Fruit fly (Drosophila melanogaster): ENCODE results near the gene Tango10.

Gene Tango10

DNA sequence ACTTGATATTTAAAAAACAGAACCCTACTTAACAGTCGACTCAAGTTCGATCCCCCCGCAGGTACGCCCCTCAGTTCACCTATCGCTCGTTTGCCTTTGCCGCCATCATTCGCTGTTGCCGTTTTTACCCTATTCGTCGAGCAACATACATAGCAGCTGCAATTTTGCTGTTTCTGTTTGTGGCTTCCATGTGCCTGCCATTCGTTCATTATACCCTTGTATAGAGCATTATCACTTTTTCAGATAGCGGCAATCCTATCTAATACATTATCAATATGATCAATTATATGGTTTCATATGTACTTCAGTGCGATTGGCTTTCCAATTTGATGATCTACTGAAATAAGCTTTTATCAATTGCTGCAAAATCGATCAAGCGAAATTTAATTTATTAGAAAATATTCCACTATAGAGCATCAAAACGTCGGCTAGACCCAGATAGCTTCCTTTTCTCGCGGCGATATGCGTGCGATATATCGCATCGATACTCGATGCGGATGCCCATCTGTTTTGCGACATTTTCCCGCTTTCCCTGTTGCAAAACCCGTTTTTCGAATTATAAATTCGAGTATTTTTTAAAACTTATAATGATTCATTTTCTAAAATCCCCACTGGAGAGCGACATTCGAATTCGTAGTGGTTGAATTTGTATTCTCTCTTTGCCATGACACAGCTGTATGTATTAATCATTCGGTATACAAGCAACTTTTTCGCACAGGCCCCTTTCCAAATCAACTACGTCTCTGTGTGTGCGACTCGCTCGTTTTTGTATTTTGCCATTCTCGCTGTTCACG lies 3.9 kb upstream of the Tango10 start (continued):
- peak; percentile 86 for TF ChIP-seq CG12219 (GFP tag; optimal IDR thresholded peaks at IDR 0.05)
- TF ChIP-seq Med (GFP tag), result peak; percentile 98
- peak; percentile 35 for TF ChIP-seq p53 (GFP tag; optimal IDR thresholded peaks at IDR 0.05)
- peak; percentile 93 for TF ChIP-seq CG18262 (tag; optimal IDR thresholded peaks at IDR 0.05)
- TF ChIP-seq yki (optimal IDR thresholded peaks at IDR 0.05), result no peak
- peak; percentile 75 for TF ChIP-seq CG11560 (tag; IDR thresholded peaks at IDR 0.05)
- peak; percentile 67 for TF ChIP-seq zfh1 (GFP tag; IDR thresholded peaks at IDR 0.05)
- TF ChIP-seq CG32767 (GFP tag; IDR thresholded peaks at IDR 0.05), result peak; percentile 90
- TF ChIP-seq CTCF (GFP tag; optimal IDR thresholded peaks at IDR 0.05), result no peak
- no peak for TF ChIP-seq CG1832 (GFP tag; optimal IDR thresholded peaks at IDR 0.05)
- peak; percentile 37 for TF ChIP-seq CG10543 (GFP tag; optimal IDR thresholded peaks at IDR 0.05)
- TF ChIP-seq Sry-β (GFP tag; optimal IDR thresholded peaks at IDR 0.05), result no peak
- TF ChIP-seq croc (GFP tag; conservative IDR thresholded peaks at IDR 0.05), result peak; percentile 82
- peak; percentile 71 for TF ChIP-seq Aef1 (GFP tag; IDR thresholded peaks at IDR 0.05)
- peak; percentile 19 for TF ChIP-seq MESR4 (GFP tag; optimal IDR thresholded peaks at IDR 0.05)
- 0 out of 2 replicates have a peak, but pooled peaks have one; percentile 3 for TF ChIP-seq CG16779 (GFP tag; IDR thresholded peaks at IDR 0.05)
- TF ChIP-seq CG11093 (GFP tag; IDR thresholded peaks at IDR 0.05), result peak; percentile 76; the same call in 2 of the 3 replicates
- TF ChIP-seq CG1792 (GFP tag; optimal IDR thresholded peaks at IDR 0.05), result peak; percentile 79
- no peak for TF ChIP-seq cad (GFP tag; optimal IDR thresholded peaks at IDR 0.05)
- TF ChIP-seq dysf (GFP tag; IDR thresholded peaks at IDR 0.05), result peak; percentile 92
- TF ChIP-seq grn (GFP tag; optimal IDR thresholded peaks at IDR 0.05), result peak; percentile 71
- TF ChIP-seq CG10654 (GFP tag; optimal IDR thresholded peaks at IDR 0.05), result peak; percentile 76
- TF ChIP-seq Six4 (GFP tag; optimal IDR thresholded peaks at IDR 0.05), result peak; percentile 83
- TF ChIP-seq CG6254 (GFP tag; optimal IDR thresholded peaks at IDR 0.05), result peak; percentile 67
- peak; percentile 27 for TF ChIP-seq CG17186 (GFP tag; optimal IDR thresholded peaks at IDR 0.05)
- TF ChIP-seq CG8089 (GFP tag; optimal IDR thresholded peaks at IDR 0.05), result peak; percentile 75
- peak; percentile 76 for TF ChIP-seq CrebB (tag; optimal IDR thresholded peaks at IDR 0.05)
- no peak for TF ChIP-seq ftz-f1 (GFP tag; optimal IDR thresholded peaks at IDR 0.05)
- peak; percentile 9 for TF ChIP-seq mirr (GFP tag; optimal IDR thresholded peaks at IDR 0.05)
- TF ChIP-seq kay (GFP tag; optimal IDR thresholded peaks at IDR 0.05), result peak; percentile 79
- TF ChIP-seq exex (tag; optimal IDR thresholded peaks at IDR 0.05), result peak; percentile 68
- TF ChIP-seq gcm2 (GFP tag; optimal IDR thresholded peaks at IDR 0.05), result peak; percentile 61
- no peak for TF ChIP-seq Lpt (GFP tag; optimal IDR thresholded peaks at IDR 0.05)
- TF ChIP-seq ERR (GFP tag; optimal IDR thresholded peaks at IDR 0.05), result peak; percentile 84
- peak; percentile 87 for TF ChIP-seq CG17385 (GFP tag; optimal IDR thresholded peaks at IDR 0.05)
- TF ChIP-seq fd102C (GFP tag; optimal IDR thresholded peaks at IDR 0.05), result no peak
- TF ChIP-seq toy (GFP tag; IDR thresholded peaks at IDR 0.05), result peak; percentile 51; the same call in 1 of the 2 replicates
- TF ChIP-seq CG13624 (GFP tag; optimal IDR thresholded peaks at IDR 0.05), result peak; percentile 95
- TF ChIP-seq HLHmδ (GFP tag; optimal IDR thresholded peaks at IDR 0.05), result no peak
- peak; percentile 67 for TF ChIP-seq wek (GFP tag; optimal IDR thresholded peaks at IDR 0.05)
- TF ChIP-seq TFAM (GFP tag; optimal IDR thresholded peaks at IDR 0.05), result peak; percentile 71
- peak; percentile 60 for TF ChIP-seq Antp (GFP tag; optimal IDR thresholded peaks at IDR 0.05)
- TF ChIP-seq btn (GFP tag; optimal IDR thresholded peaks at IDR 0.05), result peak; percentile 78
- peak; percentile 11; the same call in 1 of the 2 replicates for TF ChIP-seq nerfin-2 (GFP tag; IDR thresholded peaks at IDR 0.05; ENCODE audit: partially characterized antibody)
- peak; percentile 61 for TF ChIP-seq CG10366 (GFP tag; IDR thresholded peaks at IDR 0.05)
- peak; percentile 68 for TF ChIP-seq CG11456 (GFP tag; IDR thresholded peaks at IDR 0.05)
- TF ChIP-seq Myb (GFP tag; optimal IDR thresholded peaks at IDR 0.05), result peak; percentile 75
- TF ChIP-seq Doc2 (GFP tag; IDR thresholded peaks at IDR 0.05), result peak; percentile 53
- TF ChIP-seq repo (GFP tag; optimal IDR thresholded peaks at IDR 0.05), result peak; percentile 64
- peak; percentile 78 for TF ChIP-seq tx (GFP tag; optimal IDR thresholded peaks at IDR 0.05)
- TF ChIP-seq CG9727 (GFP tag; optimal IDR thresholded peaks at IDR 0.05), result peak; percentile 91
